Fruit fly (Drosophila melanogaster) whole organism, embryonic: Measurements from ENCODE around the gene Chpf.
A peak's percentile ranks its signal among the peaks of the same experiment; 100 is the strongest.

Experiments used
- Bgb ChIP-seq: fragments of 200-800 bp; sonication (Bioruptor generic); IDR thresholded peaks from 2 replicates; pipeline ENCODE4 v1.3.6; 2022; ENCODE audit warnings: missing biosample characterization, missing genetic modification characterization; ENCODE audit not compliant: partially characterized antibody
- CG10321 ChIP-seq: fragments of 200-800 bp; sonication (Bioruptor generic); IDR thresholded peaks from 2 replicates; pipeline ENCODE4 v1.3.6; 2022; ENCODE audit warnings: missing biosample characterization, missing genetic modification characterization
- CG10431 ChIP-seq: fragments of 200-800 bp; sonication (Bioruptor generic); optimal IDR thresholded peaks from 3 replicates; lab custom pipeline; 2018; ENCODE audit warnings: missing biosample characterization, mild to moderate bottlenecking, missing genetic modification characterization
- CG11247 ChIP-seq: fragments of 200-800 bp; sonication (Bioruptor generic); IDR thresholded peaks from 2 replicates; pipeline ENCODE4 v1.3.6; 2022; ENCODE audit warnings: missing biosample characterization, missing genetic modification characterization
- CG12155 ChIP-seq: fragments of 200-800 bp; sonication (Bioruptor generic); optimal IDR thresholded peaks from 3 replicates; lab custom pipeline; 2016; ENCODE audit warnings: missing biosample characterization, missing genetic modification characterization
- CG12391 ChIP-seq: fragments of 200-800 bp; sonication (Bioruptor generic); optimal IDR thresholded peaks from 3 replicates; lab custom pipeline; 2018; ENCODE audit warnings: missing biosample characterization, mild to moderate bottlenecking, missing genetic modification characterization, moderate library complexity
- CG13296 ChIP-seq: fragments of 200-800 bp; sonication (Bioruptor generic); optimal IDR thresholded peaks from 3 replicates; lab custom pipeline; 2018; ENCODE audit warnings: missing biosample characterization, mild to moderate bottlenecking, missing genetic modification characterization
- CG14014 ChIP-seq: fragments of 200-800 bp; sonication (Bioruptor generic); IDR thresholded peaks from 2 replicates; pipeline ENCODE4 v1.3.6; 2022; ENCODE audit warnings: missing biosample characterization, missing genetic modification characterization
- CG14710 ChIP-seq: fragments of 200-800 bp; sonication (Bioruptor generic); optimal IDR thresholded peaks from 3 replicates; lab custom pipeline; 2019; ENCODE audit warnings: missing biosample characterization, mild to moderate bottlenecking, missing genetic modification characterization, moderate library complexity
- CG16815 ChIP-seq: fragments of 200-800 bp; sonication (Bioruptor generic); optimal IDR thresholded peaks from 3 replicates; lab custom pipeline; 2017; ENCODE audit warnings: missing biosample characterization, mild to moderate bottlenecking, missing genetic modification characterization
- CG3281 ChIP-seq: fragments of 200-800 bp; sonication (Bioruptor generic); optimal IDR thresholded peaks from 3 replicates; lab custom pipeline; 2017; ENCODE audit warnings: missing biosample characterization, mild to moderate bottlenecking, missing genetic modification characterization
- CG34422 ChIP-seq: fragments of 200-800 bp; sonication (Bioruptor generic); IDR thresholded peaks from 3 replicates; pipeline ENCODE4 v1.3.6; 2022; ENCODE audit warnings: missing biosample characterization, missing genetic modification characterization
- CG4707 ChIP-seq: fragments of 200-800 bp; sonication (Bioruptor generic); optimal IDR thresholded peaks from 2 replicates; lab custom pipeline; 2018; ENCODE audit warnings: missing biosample characterization, mild to moderate bottlenecking, missing genetic modification characterization, moderate library complexity
- CG6683 ChIP-seq: fragments of 200-800 bp; sonication (Bioruptor generic); optimal IDR thresholded peaks from 2 replicates; lab custom pipeline; 2017; ENCODE audit warnings: missing biosample characterization, mild to moderate bottlenecking, missing genetic modification characterization, missing genetic modification reagents
- CG7963 ChIP-seq: fragments of 200-800 bp; sonication (Bioruptor generic); IDR thresholded peaks from 3 replicates; pipeline ENCODE4 v1.3.6; 2022; ENCODE audit warnings: missing biosample characterization, missing genetic modification characterization; ENCODE audit not compliant: partially characterized antibody
- CG8290 ChIP-seq, 3 experiments: fragments of 200-800 bp; sonication (Bioruptor generic); optimal IDR thresholded peaks; 2 replicates each; lab custom pipeline; 2016 to 2019; ENCODE audit warnings: missing biosample characterization in 3 of 3, missing genetic modification characterization in 3 of 3, mild to moderate bottlenecking in 2 of 3, moderate library complexity in 1 of 3
- CG8359 ChIP-seq: fragments of 200-800 bp; sonication (Bioruptor generic); optimal IDR thresholded peaks from 2 replicates; lab custom pipeline; 2017; ENCODE audit warnings: missing biosample characterization, mild to moderate bottlenecking, missing genetic modification characterization, borderline replicate concordance
- CkIIα-i1 ChIP-seq: fragments of 200-800 bp; sonication (Bioruptor generic); IDR thresholded peaks from 2 replicates; pipeline ENCODE4 v1.3.6; 2022; ENCODE audit warnings: missing biosample characterization, missing genetic modification characterization
- CoRest ChIP-seq: fragments of 200-800 bp; sonication (Bioruptor generic); optimal IDR thresholded peaks from 3 replicates; lab custom pipeline; 2018; ENCODE audit warnings: missing biosample characterization, mild to moderate bottlenecking, missing genetic modification characterization, moderate library complexity
- Dfd ChIP-seq, 2 experiments: fragments of >200 bp; optimal IDR thresholded peaks; 2 replicates each; lab custom pipeline; 2017; ENCODE audit warnings: missing biosample characterization in 2 of 2, missing genetic modification characterization in 2 of 2
- Dip3 ChIP-seq: fragments of 200-800 bp; sonication (Bioruptor generic); optimal IDR thresholded peaks from 3 replicates; lab custom pipeline; 2016; ENCODE audit warnings: missing biosample characterization, missing genetic modification characterization
- Ets97D ChIP-seq: fragments of 200-800 bp; sonication (Bioruptor generic); optimal IDR thresholded peaks from 3 replicates; lab custom pipeline; 2016; ENCODE audit warnings: missing biosample characterization, missing genetic modification characterization
- HLH3B ChIP-seq: fragments of 200-800 bp; sonication (Bioruptor generic); IDR thresholded peaks from 2 replicates; pipeline ENCODE4 v1.3.6; 2022; ENCODE audit warnings: missing biosample characterization, missing genetic modification characterization
- HLH4C ChIP-seq: fragments of 200-800 bp; sonication (Bioruptor generic); IDR thresholded peaks from 3 replicates; pipeline ENCODE4 v1.3.6; 2022; ENCODE audit warnings: missing biosample characterization, missing genetic modification characterization; ENCODE audit not compliant: partially characterized antibody
- HLHmδ ChIP-seq: fragments of 200-800 bp; sonication (Bioruptor generic); optimal IDR thresholded peaks from 2 replicates; lab custom pipeline; 2018; ENCODE audit warnings: missing biosample characterization, mild to moderate bottlenecking, missing genetic modification characterization, moderate library complexity
- Hsf ChIP-seq: fragments of 200-800 bp; sonication (Bioruptor generic); optimal IDR thresholded peaks from 3 replicates; lab custom pipeline; 2016; ENCODE audit warnings: missing biosample characterization, missing genetic modification characterization
- MTF-1 ChIP-seq: fragments of 200-800 bp; sonication (Bioruptor generic); optimal IDR thresholded peaks from 2 replicates; lab custom pipeline; 2018; ENCODE audit warnings: missing biosample characterization, mild to moderate bottlenecking, missing genetic modification characterization, borderline replicate concordance
- NC2α ChIP-seq: fragments of 200-800 bp; sonication (Bioruptor generic); optimal IDR thresholded peaks from 2 replicates; lab custom pipeline; 2016; ENCODE audit warnings: missing biosample characterization, missing genetic modification characterization
- Poxn ChIP-seq: fragments of 200-800 bp; sonication (Bioruptor generic); IDR thresholded peaks from 2 replicates; pipeline ENCODE4 v1.3.6; 2022; ENCODE audit warnings: missing biosample characterization, missing genetic modification characterization
- TFAM ChIP-seq: fragments of 200-800 bp; sonication (Bioruptor generic); optimal IDR thresholded peaks from 2 replicates; lab custom pipeline; 2017; ENCODE audit warnings: missing biosample characterization, missing genetic modification characterization, inconsistent platforms
- amos ChIP-seq: fragments of 200-800 bp; sonication (Bioruptor generic); IDR thresholded peaks from 2 replicates; pipeline ENCODE4 v1.3.6; 2022; ENCODE audit warnings: missing biosample characterization, missing genetic modification characterization; ENCODE audit not compliant: partially characterized antibody
- ato ChIP-seq: fragments of 200-800 bp; sonication (Bioruptor generic); IDR thresholded peaks from 2 replicates; pipeline ENCODE4 v1.3.6; 2022; ENCODE audit warnings: missing biosample characterization, missing genetic modification characterization; ENCODE audit not compliant: partially characterized antibody
- bbx ChIP-seq: fragments of 200-800 bp; sonication (Bioruptor generic); IDR thresholded peaks from 2 replicates; pipeline ENCODE4 v1.3.6; 2022; ENCODE audit warnings: missing biosample characterization, missing genetic modification characterization; ENCODE audit not compliant: partially characterized antibody
- btn ChIP-seq: fragments of 200-800 bp; sonication (Bioruptor generic); optimal IDR thresholded peaks from 2 replicates; lab custom pipeline; 2016; ENCODE audit warnings: missing biosample characterization, missing genetic modification characterization
- ci ChIP-seq: fragments of 200-800 bp; sonication (Bioruptor generic); IDR thresholded peaks from 3 replicates; pipeline ENCODE4 v1.3.6; 2022; ENCODE audit warnings: missing biosample characterization, missing genetic modification characterization
- crc ChIP-seq: fragments of 200-800 bp; sonication (Bioruptor generic); optimal IDR thresholded peaks from 2 replicates; lab custom pipeline; 2016; ENCODE audit warnings: missing biosample characterization, missing genetic modification characterization
- dmrt11E ChIP-seq: fragments of 200-800 bp; sonication (Bioruptor generic); optimal IDR thresholded peaks from 3 replicates; lab custom pipeline; 2018; ENCODE audit warnings: missing biosample characterization, mild to moderate bottlenecking, missing genetic modification characterization, moderate library complexity
- emc ChIP-seq: fragments of 200-800 bp; sonication (Bioruptor generic); optimal IDR thresholded peaks from 2 replicates; lab custom pipeline; 2016; ENCODE audit warnings: missing biosample characterization, missing genetic modification characterization
- esg ChIP-seq: fragments of 200-800 bp; sonication (Bioruptor generic); conservative IDR thresholded peaks from 2 replicates; pipeline ENCODE4 v1.3.6; 2022; ENCODE audit warnings: missing biosample characterization, missing genetic modification characterization
- gem ChIP-seq: fragments of 200-800 bp; sonication (Bioruptor generic); optimal IDR thresholded peaks from 2 replicates; lab custom pipeline; 2019; ENCODE audit warnings: missing biosample characterization, mild to moderate bottlenecking, missing genetic modification characterization, moderate library complexity
- gsb-n ChIP-seq: fragments of 200-800 bp; sonication (Bioruptor generic); optimal IDR thresholded peaks from 3 replicates; lab custom pipeline; 2018; ENCODE audit warnings: missing biosample characterization, mild to moderate bottlenecking, missing genetic modification characterization
- ham ChIP-seq: fragments of 200-800 bp; sonication (Bioruptor generic); IDR thresholded peaks from 2 replicates; pipeline ENCODE4 v1.3.6; 2022; ENCODE audit warnings: missing biosample characterization, missing genetic modification characterization
- kah ChIP-seq: fragments of 200-800 bp; sonication (Bioruptor generic); optimal IDR thresholded peaks from 2 replicates; lab custom pipeline; 2018; ENCODE audit warnings: missing biosample characterization, mild to moderate bottlenecking, missing genetic modification characterization
- pfk ChIP-seq: fragments of 200-800 bp; sonication (Bioruptor generic); optimal IDR thresholded peaks from 2 replicates; lab custom pipeline; 2018; ENCODE audit warnings: missing biosample characterization, mild to moderate bottlenecking, missing genetic modification characterization, moderate library complexity
- row ChIP-seq: fragments of 200-800 bp; sonication (Bioruptor generic); IDR thresholded peaks from 3 replicates; pipeline ENCODE4 v1.3.6; 2022; ENCODE audit warnings: missing biosample characterization, missing genetic modification characterization
- sens-2 ChIP-seq: fragments of 200-800 bp; sonication (Bioruptor generic); IDR thresholded peaks from 2 replicates; pipeline ENCODE4 v1.3.6; 2022; ENCODE audit warnings: missing biosample characterization, missing genetic modification characterization
- trh ChIP-seq: fragments of 200-800 bp; sonication (Bioruptor generic); optimal IDR thresholded peaks from 2 replicates; lab custom pipeline; 2016; ENCODE audit warnings: missing biosample characterization, missing genetic modification characterization
- wek ChIP-seq: fragments of 200-800 bp; sonication (Bioruptor generic); optimal IDR thresholded peaks from 3 replicates; lab custom pipeline; 2018; ENCODE audit warnings: missing biosample characterization, mild to moderate bottlenecking, missing genetic modification characterization, moderate library complexity
- wor ChIP-seq: fragments of 200-800 bp; sonication (Bioruptor generic); IDR thresholded peaks from 2 replicates; pipeline ENCODE4 v1.3.6; 2022; ENCODE audit warnings: missing biosample characterization, missing genetic modification characterization
- z ChIP-seq: fragments of 200-800 bp; sonication (Bioruptor generic); IDR thresholded peaks from 3 replicates; pipeline ENCODE4 v1.3.6; 2022; ENCODE audit warnings: missing biosample characterization, missing genetic modification characterization

Gene Chpf

dm6 chrX:13099919-13100318, 12.3 kb downstream of the Chpf start (continued):
- TF ChIP-seq CG7963 = no peak
- no peak for TF ChIP-seq CG8290 (GFP tag; optimal IDR thresholded peaks at IDR 0.05; lab: Kevin White, UChicago)
- peak in 1 of 2 experiments; percentile 74 for TF ChIP-seq CG8290 (tag; optimal IDR thresholded peaks at IDR 0.05; lab: Kevin White, UChicago)
- TF ChIP-seq MTF-1 (GFP tag; lab: Kevin White, UChicago) = peak; percentile 57
- TF ChIP-seq emc (GFP tag; lab: Kevin White, UChicago) = no peak
- TF ChIP-seq TFAM (GFP tag; lab: Kevin White, UChicago) = no peak
- no peak for TF ChIP-seq CG10431 (GFP tag; lab: Kevin White, UChicago)
- no peak for TF ChIP-seq NC2α (GFP tag; lab: Kevin White, UChicago)
- TF ChIP-seq wor = peak; percentile 62
- TF ChIP-seq CG11247 = peak; percentile 85
- TF ChIP-seq btn (GFP tag; lab: Kevin White, UChicago) = no peak
- TF ChIP-seq CkIIα-i1 (GFP tag; lab: Robert Waterston, UW) = no peak
- TF ChIP-seq Poxn (GFP tag; lab: Robert Waterston, UW) = peak; percentile 58; the same call in 1 of the 2 replicates
- no peak for TF ChIP-seq wek (GFP tag; lab: Kevin White, UChicago)
- peak; percentile 47 for TF ChIP-seq CG6683 (GFP tag; lab: Kevin White, UChicago)
- peak; percentile 44 for TF ChIP-seq CG14710
- peak; percentile 91 for TF ChIP-seq gem (tag; lab: Kevin White, UChicago)
- no peak for TF ChIP-seq bbx (GFP tag; lab: Robert Waterston, UW)
- TF ChIP-seq ham (GFP tag; lab: Robert Waterston, UW) = peak; percentile 62; the same call in 1 of the 2 replicates
- peak; percentile 74; the same call in 1 of the 2 replicates for TF ChIP-seq sens-2 (GFP tag; lab: Robert Waterston, UW)
- TF ChIP-seq dmrt11E = peak; percentile 45
- peak; percentile 7 for TF ChIP-seq CG4707
- TF ChIP-seq Dfd (GFP tag; optimal IDR thresholded peaks at IDR 0.05; lab: Kevin White, UChicago) = no peak
- peak; percentile 79 for TF ChIP-seq CG12391 (tag; lab: Kevin White, UChicago)
- TF ChIP-seq CG34422 = peak; percentile 92
- peak; percentile 87 for TF ChIP-seq CoRest (tag; lab: Kevin White, UChicago)
- peak; percentile 85 for TF ChIP-seq HLH3B (GFP tag; lab: Robert Waterston, UW)
- peak; percentile 86 for TF ChIP-seq CG3281 (GFP tag; lab: Kevin White, UChicago)
- TF ChIP-seq HLHmδ (GFP tag; lab: Kevin White, UChicago) = no peak
- TF ChIP-seq esg (GFP tag; lab: Robert Waterston, UW) = peak; percentile 75
- peak; percentile 90 for TF ChIP-seq row (GFP tag; lab: Robert Waterston, UW)
- TF ChIP-seq CG14014 (GFP tag; lab: Robert Waterston, UW) = peak; percentile 92
- peak; percentile 71 for TF ChIP-seq CG10321
- TF ChIP-seq z (GFP tag; lab: Robert Waterston, UW) = 0 out of 3 replicates have a peak, but pooled peaks have one; percentile 28
- TF ChIP-seq ci (GFP tag; lab: Robert Waterston, UW) = peak; percentile 88
- TF ChIP-seq gsb-n (tag; lab: Kevin White, UChicago) = no peak
- peak; percentile 67 for TF ChIP-seq CG12155 (GFP tag; lab: Kevin White, UChicago)
- TF ChIP-seq crc = no peak
- TF ChIP-seq Dip3 (GFP tag; lab: Kevin White, UChicago) = peak; percentile 13
- TF ChIP-seq CG16815 = peak; percentile 51
- peak; percentile 32 for TF ChIP-seq CG8359
- TF ChIP-seq pfk (GFP tag; lab: Kevin White, UChicago) = no peak
- peak; percentile 88 for TF ChIP-seq CG13296
- TF ChIP-seq HLH4C (GFP tag; lab: Robert Waterston, UW) = no peak
- peak; percentile 47 for TF ChIP-seq kah (GFP tag; lab: Kevin White, UChicago)
- TF ChIP-seq Hsf (GFP tag; lab: Kevin White, UChicago) = peak; percentile 6
- TF ChIP-seq Bgb = no peak
- TF ChIP-seq ato (GFP tag; lab: Robert Waterston, UW) = no peak
- no peak for TF ChIP-seq amos (GFP tag; lab: Robert Waterston, UW)
- peak; percentile 5 for TF ChIP-seq trh (GFP tag; lab: Kevin White, UChicago)
- TF ChIP-seq Ets97D (GFP tag; lab: Kevin White, UChicago) = peak; percentile 5
